Fruit fly (Drosophila melanogaster) whole organism, larva: ENCODE measurements around the gene CG43254.

ENCODE experiments used
- noc ChIP-seq: fragments of 200-800 bp; sonication (Bioruptor generic); optimal IDR thresholded peaks from 3 replicates; lab custom pipeline; 2019; ENCODE audit warnings: missing biosample characterization, mild to moderate bottlenecking, missing genetic modification characterization, moderate library complexity

CG43254 gene

dm6 chr3R:7739463-7739862, at the start of gene CG43254:
Gene CG43254, minus strand, starts transcription at chr3R:7739563.
- no peak for TF ChIP-seq noc (tag; lab: Kevin White, UChicago)

dm6 chr3R:7787899-7788298, 48.5 kb upstream of the CG43254 start, which contains the start of gene CG18748:
Gene CG18748, minus strand, starts transcription at chr3R:7787923.
- TF ChIP-seq noc (tag; lab: Kevin White, UChicago): peak; percentile 20

dm6 chr3R:7785784-7786183, 46.4 kb upstream of the CG43254 start, which contains the start of gene CG18745:
Gene CG18745, minus strand, starts transcription at chr3R:7786119.
- peak; percentile 41 for TF ChIP-seq noc (tag; lab: Kevin White, UChicago)

dm6 chr3R:7782933-7783686, 43.7 kb upstream of the CG43254 start, which contains the start of gene CG18747:
Gene CG18747, minus strand, starts transcription at chr3R:7783446.
- peak; percentile 11 for TF ChIP-seq noc (tag; lab: Kevin White, UChicago)

- TF ChIP-seq noc (tag; lab: Kevin White, UChicago): no peak
Measured at dm6 chr3R:7779620-7780019, 40.3 kb upstream of the CG43254 start.

dm6 chr3R:7771656-7772055, 32.3 kb upstream of the CG43254 start, which contains the start of gene CG11286:
Gene CG11286, minus strand, starts transcription at chr3R:7771756.
- no peak for TF ChIP-seq noc (tag; lab: Kevin White, UChicago)

dm6 chr3R:7760970-7761558, 21.7 kb upstream of the CG43254 start:
- no peak for TF ChIP-seq noc (tag; lab: Kevin White, UChicago)

dm6 chr3R:7759486-7759885, 20.1 kb upstream of the CG43254 start, which contains the start of gene Sp7:
Gene Sp7, plus strand, starts transcription at chr3R:7759786.
- no peak for TF ChIP-seq noc (tag; lab: Kevin White, UChicago)

- no peak for TF ChIP-seq noc (tag; lab: Kevin White, UChicago)
Measured at dm6 chr3R:7757822-7758221, 18.5 kb upstream of the CG43254 start, which contains the start of gene CG10919. Gene CG10919, plus strand, starts transcription at chr3R:7758122.

- no peak for TF ChIP-seq noc (tag; lab: Kevin White, UChicago)
Measured at dm6 chr3R:7753518-7753917, 14.2 kb upstream of the CG43254 start.

- no peak for TF ChIP-seq noc (tag; lab: Kevin White, UChicago)
Measured at dm6 chr3R:7749993-7750392, 10.6 kb upstream of the CG43254 start, which contains the start of gene pyd3. Gene pyd3, minus strand, starts transcription at chr3R:7750079.

dm6 chr3R:7722117-7722516, 17.2 kb downstream of the CG43254 start, which contains the start of gene CG2616:
Gene CG2616, plus strand, starts transcription at chr3R:7722417.
- TF ChIP-seq noc (tag; lab: Kevin White, UChicago): no peak

dm6 chr3R:7719990-7720389, 19.4 kb downstream of the CG43254 start:
- no peak for TF ChIP-seq noc (tag; lab: Kevin White, UChicago)
